Fruit fly (Drosophila melanogaster) whole organism, embryonic: ENCODE measurements around the gene aop.

Experiments used
- Atf6 ChIP-seq: fragments of 200-800 bp; sonication (Bioruptor generic); IDR thresholded peaks from 2 replicates; pipeline ENCODE4 v1.3.6; 2022; ENCODE audit warnings: missing biosample characterization, missing genetic modification characterization
- BEAF-32 ChIP-seq: fragments of 200-800 bp; sonication (Bioruptor generic); optimal IDR thresholded peaks from 3 replicates; lab custom pipeline; 2017; ENCODE audit warnings: missing biosample characterization, missing genetic modification characterization, mild to moderate bottlenecking, moderate library complexity, missing genetic modification reagents
- Bdp1 ChIP-seq: fragments of 200-800 bp; sonication (Bioruptor generic); optimal IDR thresholded peaks from 3 replicates; lab custom pipeline; 2016; ENCODE audit warnings: missing biosample characterization, missing genetic modification characterization
- CG12219 ChIP-seq: fragments of 200-800 bp; sonication (Bioruptor generic); optimal IDR thresholded peaks from 3 replicates; lab custom pipeline; 2018; ENCODE audit warnings: missing biosample characterization, mild to moderate bottlenecking, missing genetic modification characterization
- CG13424 ChIP-seq: fragments of 200-800 bp; sonication (Bioruptor generic); optimal IDR thresholded peaks from 2 replicates; lab custom pipeline; 2019; ENCODE audit warnings: missing biosample characterization, mild to moderate bottlenecking, missing genetic modification characterization, moderate library complexity
- CG14441 ChIP-seq: fragments of 200-800 bp; sonication (Bioruptor generic); IDR thresholded peaks from 2 replicates; pipeline ENCODE4 v1.3.6; 2022; ENCODE audit warnings: missing biosample characterization, missing genetic modification characterization
- CG15601 ChIP-seq: fragments of 200-800 bp; sonication (Bioruptor generic); optimal IDR thresholded peaks from 3 replicates; lab custom pipeline; 2019; ENCODE audit warnings: missing biosample characterization, mild to moderate bottlenecking, missing genetic modification characterization, moderate library complexity
- CG16779 ChIP-seq: fragments of 200-800 bp; sonication (Bioruptor generic); IDR thresholded peaks from 2 replicates; pipeline ENCODE4 v1.3.6; 2022; ENCODE audit warnings: missing biosample characterization, missing genetic modification characterization
- CG1792 ChIP-seq: fragments of 200-800 bp; sonication (Bioruptor generic); optimal IDR thresholded peaks from 2 replicates; lab custom pipeline; 2016; ENCODE audit warnings: missing biosample characterization, missing genetic modification characterization
- CG2889 ChIP-seq: fragments of 200-800 bp; sonication (Bioruptor generic); IDR thresholded peaks from 3 replicates; pipeline ENCODE4 v1.3.6; 2022; ENCODE audit warnings: missing biosample characterization, missing genetic modification characterization
- CG30431 ChIP-seq: fragments of 200-800 bp; sonication (Bioruptor generic); optimal IDR thresholded peaks from 2 replicates; lab custom pipeline; 2017; ENCODE audit warnings: missing biosample characterization, missing genetic modification characterization
- CG32767 ChIP-seq: fragments of 200-800 bp; sonication (Bioruptor generic); IDR thresholded peaks from 2 replicates; pipeline ENCODE4 v1.3.6; 2022; ENCODE audit warnings: missing biosample characterization, missing genetic modification characterization
- CG3281 ChIP-seq: fragments of 200-800 bp; sonication (Bioruptor generic); optimal IDR thresholded peaks from 3 replicates; lab custom pipeline; 2017; ENCODE audit warnings: missing biosample characterization, mild to moderate bottlenecking, missing genetic modification characterization
- CG34422 ChIP-seq: fragments of 200-800 bp; sonication (Bioruptor generic); IDR thresholded peaks from 3 replicates; pipeline ENCODE4 v1.3.6; 2022; ENCODE audit warnings: missing biosample characterization, missing genetic modification characterization
- CG4820 ChIP-seq: fragments of 200-800 bp; sonication (Bioruptor generic); optimal IDR thresholded peaks from 3 replicates; lab custom pipeline; 2016; ENCODE audit warnings: missing biosample characterization, missing genetic modification characterization
- CG6813 ChIP-seq: fragments of 200-800 bp; sonication (Bioruptor generic); optimal IDR thresholded peaks from 2 replicates; lab custom pipeline; 2017; ENCODE audit warnings: missing biosample characterization, missing genetic modification characterization, mild to moderate bottlenecking, moderate library complexity, missing genetic modification reagents
- CG7372 ChIP-seq: fragments of 200-800 bp; sonication (Bioruptor generic); IDR thresholded peaks from 2 replicates; pipeline ENCODE4 v1.3.6; 2022; ENCODE audit warnings: missing biosample characterization, missing genetic modification characterization
- CkIIα-i1 ChIP-seq: fragments of 200-800 bp; sonication (Bioruptor generic); IDR thresholded peaks from 2 replicates; pipeline ENCODE4 v1.3.6; 2022; ENCODE audit warnings: missing biosample characterization, missing genetic modification characterization
- Dip3 ChIP-seq: fragments of 200-800 bp; sonication (Bioruptor generic); optimal IDR thresholded peaks from 3 replicates; lab custom pipeline; 2016; ENCODE audit warnings: missing biosample characterization, missing genetic modification characterization
- Dref ChIP-seq: fragments of 200-800 bp; sonication (Bioruptor generic); IDR thresholded peaks from 2 replicates; pipeline ENCODE4 v1.3.6; 2022; ENCODE audit warnings: missing biosample characterization, missing genetic modification characterization
- E2f2 ChIP-seq: fragments of 200-800 bp; sonication (Bioruptor generic); IDR thresholded peaks from 2 replicates; pipeline ENCODE4 v1.3.6; 2022; ENCODE audit warnings: missing biosample characterization, missing genetic modification characterization
- Gsc ChIP-seq: fragments of 200-800 bp; sonication (Bioruptor generic); IDR thresholded peaks from 2 replicates; pipeline ENCODE4 v1.3.6; 2022; ENCODE audit warnings: missing biosample characterization, missing genetic modification characterization
- H2.0 ChIP-seq: fragments of 200-800 bp; sonication (Bioruptor generic); IDR thresholded peaks from 2 replicates; pipeline ENCODE4 v1.3.6; 2022; ENCODE audit warnings: missing biosample characterization, missing genetic modification characterization
- HHEX ChIP-seq: fragments of 200-800 bp; sonication (Bioruptor generic); optimal IDR thresholded peaks from 3 replicates; lab custom pipeline; 2017; ENCODE audit warnings: missing biosample characterization, mild to moderate bottlenecking, missing genetic modification characterization, missing genetic modification reagents
- HLH3B ChIP-seq: fragments of 200-800 bp; sonication (Bioruptor generic); IDR thresholded peaks from 2 replicates; pipeline ENCODE4 v1.3.6; 2022; ENCODE audit warnings: missing biosample characterization, missing genetic modification characterization
- PHDP ChIP-seq: fragments of 200-800 bp; sonication (Bioruptor generic); optimal IDR thresholded peaks from 3 replicates; lab custom pipeline; 2018; ENCODE audit warnings: missing biosample characterization, mild to moderate bottlenecking, missing genetic modification characterization, moderate library complexity
- Usf ChIP-seq: fragments of 200-800 bp; sonication (Bioruptor generic); optimal IDR thresholded peaks from 2 replicates; lab custom pipeline; 2017; ENCODE audit warnings: missing genotype, missing biosample characterization, missing genetic modification characterization
- Vsx1 ChIP-seq: fragments of 200-800 bp; sonication (Bioruptor generic); optimal IDR thresholded peaks from 2 replicates; lab custom pipeline; 2017; ENCODE audit warnings: missing biosample characterization, mild to moderate bottlenecking, missing genetic modification characterization, missing genetic modification reagents
- ab ChIP-seq: fragments of 200-800 bp; sonication (Bioruptor generic); optimal IDR thresholded peaks from 2 replicates; lab custom pipeline; 2016; ENCODE audit warnings: missing biosample characterization, missing genetic modification characterization
- al ChIP-seq: fragments of 200-800 bp; sonication (Bioruptor generic); IDR thresholded peaks from 2 replicates; pipeline ENCODE4 v1.3.6; 2022; ENCODE audit warnings: missing biosample characterization, missing genetic modification characterization
- bigmax ChIP-seq: fragments of 200-800 bp; sonication (Bioruptor generic); optimal IDR thresholded peaks from 2 replicates; lab custom pipeline; 2018; ENCODE audit warnings: missing biosample characterization, mild to moderate bottlenecking, missing genetic modification characterization
- br ChIP-seq: fragments of >200 bp; optimal IDR thresholded peaks from 2 replicates; lab custom pipeline; 2017
- btn ChIP-seq: fragments of 200-800 bp; sonication (Bioruptor generic); optimal IDR thresholded peaks from 2 replicates; lab custom pipeline; 2016; ENCODE audit warnings: missing biosample characterization, missing genetic modification characterization
- cas ChIP-seq: fragments of 200-800 bp; sonication (Bioruptor generic); IDR thresholded peaks from 2 replicates; pipeline ENCODE4 v1.3.6; 2022; ENCODE audit warnings: missing biosample characterization, missing genetic modification characterization
- danr ChIP-seq: fragments of 200-800 bp; sonication (Bioruptor generic); IDR thresholded peaks from 2 replicates; pipeline ENCODE4 v1.3.6; 2022; ENCODE audit warnings: missing biosample characterization, missing genetic modification characterization
- dm ChIP-seq: fragments of 200-800 bp; sonication (Bioruptor generic); optimal IDR thresholded peaks from 3 replicates; lab custom pipeline; 2016; ENCODE audit warnings: missing biosample characterization, missing genetic modification characterization
- eve ChIP-seq, 2 experiments: fragments of >200 bp; optimal IDR thresholded peaks; 2 replicates each; lab custom pipeline; 2017; ENCODE audit warnings: missing biosample characterization in 2 of 2, missing genetic modification characterization in 2 of 2
- ewg ChIP-seq: fragments of 200-800 bp; sonication (Bioruptor generic); optimal IDR thresholded peaks from 3 replicates; lab custom pipeline; 2017; ENCODE audit warnings: mild to moderate bottlenecking, missing biosample characterization, missing genetic modification reagents, missing genetic modification characterization
- fd102C ChIP-seq: fragments of 200-800 bp; sonication (Bioruptor generic); optimal IDR thresholded peaks from 2 replicates; lab custom pipeline; 2018; ENCODE audit warnings: missing biosample characterization, mild to moderate bottlenecking, missing genetic modification characterization, moderate library complexity
- hbn ChIP-seq: fragments of 200-800 bp; sonication (Bioruptor generic); IDR thresholded peaks from 2 replicates; pipeline ENCODE4 v1.3.6; 2022; ENCODE audit warnings: missing biosample characterization, missing genetic modification characterization; ENCODE audit not compliant: partially characterized antibody
- inv ChIP-seq: fragments of 200-800 bp; sonication (Bioruptor generic); IDR thresholded peaks from 2 replicates; pipeline ENCODE4 v1.3.6; 2022; ENCODE audit warnings: missing biosample characterization, missing genetic modification characterization; ENCODE audit not compliant: partially characterized antibody
- jigr1 ChIP-seq: fragments of 200-800 bp; sonication (Bioruptor generic); IDR thresholded peaks from 3 replicates; pipeline ENCODE4 v1.3.6; 2022; ENCODE audit warnings: missing biosample characterization, missing genetic modification characterization
- org-1 ChIP-seq: fragments of 200-800 bp; sonication (Bioruptor generic); optimal IDR thresholded peaks from 2 replicates; lab custom pipeline; 2017; ENCODE audit warnings: missing biosample characterization, missing genetic modification characterization
- pfk ChIP-seq: fragments of 200-800 bp; sonication (Bioruptor generic); optimal IDR thresholded peaks from 2 replicates; lab custom pipeline; 2018; ENCODE audit warnings: missing biosample characterization, mild to moderate bottlenecking, missing genetic modification characterization, moderate library complexity
- salm ChIP-seq: fragments of 200-800 bp; sonication (Bioruptor generic); optimal IDR thresholded peaks from 2 replicates; lab custom pipeline; 2018; ENCODE audit warnings: missing biosample characterization, mild to moderate bottlenecking, missing genetic modification characterization
- toy ChIP-seq: fragments of 200-800 bp; sonication (Bioruptor generic); IDR thresholded peaks from 2 replicates; pipeline ENCODE4 v1.3.6; 2022; ENCODE audit warnings: missing biosample characterization, missing genetic modification characterization
- twi ChIP-seq: fragments of 200-800 bp; optimal IDR thresholded peaks from 2 replicates; lab custom pipeline; 2019; ENCODE audit warnings: missing biosample characterization, mild to moderate bottlenecking, missing genetic modification characterization, moderate library complexity
- unpg ChIP-seq: fragments of 200-800 bp; sonication (Bioruptor generic); optimal IDR thresholded peaks from 3 replicates; lab custom pipeline; 2018; ENCODE audit warnings: missing biosample characterization, mild to moderate bottlenecking, missing genetic modification characterization, moderate library complexity
- zen ChIP-seq: fragments of 200-800 bp; sonication (Bioruptor generic); optimal IDR thresholded peaks from 3 replicates; lab custom pipeline; 2018; ENCODE audit warnings: missing biosample characterization, mild to moderate bottlenecking, missing genetic modification characterization, moderate library complexity
- zfh1 ChIP-seq: fragments of 200-800 bp; sonication (Bioruptor generic); IDR thresholded peaks from 3 replicates; pipeline ENCODE4 v1.3.6; 2022; ENCODE audit warnings: missing biosample characterization, missing genetic modification characterization

aop gene

DNA sequence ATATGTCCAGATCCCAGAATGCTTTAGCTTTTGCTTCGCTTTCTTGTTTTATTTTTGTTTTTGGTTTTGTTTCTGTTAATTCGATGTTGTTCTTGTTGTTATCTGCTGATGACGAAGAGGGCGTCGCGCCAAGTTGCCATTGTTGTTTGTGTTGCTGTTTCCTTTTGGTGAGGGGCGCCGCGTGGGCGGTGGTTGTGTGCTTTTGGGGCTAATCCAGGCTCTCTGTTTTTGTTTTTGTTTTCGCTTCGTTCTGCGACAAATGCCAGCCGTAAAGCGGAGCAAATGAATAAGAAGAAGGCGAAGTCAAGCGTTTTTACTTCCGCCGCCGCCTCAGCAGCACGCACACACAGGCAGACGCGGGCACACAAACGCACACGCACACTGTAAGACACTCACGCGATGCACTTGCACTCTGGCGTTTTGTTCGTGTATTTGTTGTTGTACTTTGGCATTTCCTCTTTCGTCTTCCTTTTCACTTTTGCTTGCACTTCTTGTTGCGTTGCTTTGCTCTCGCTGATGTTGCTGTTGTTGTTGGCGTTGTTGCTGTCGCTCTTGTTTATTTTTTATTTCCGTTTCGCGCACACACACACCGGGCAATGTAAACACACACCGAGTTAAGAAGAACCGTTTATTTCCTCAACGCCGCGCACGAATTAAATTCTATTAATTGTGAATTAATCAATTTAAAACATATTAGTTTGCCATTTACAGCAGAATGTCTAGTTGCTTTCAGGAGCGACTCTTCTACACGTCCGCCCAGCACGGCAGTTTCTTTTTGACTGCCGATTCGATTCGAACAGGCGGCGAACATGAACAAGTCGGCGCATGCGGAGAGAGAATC is at the start of gene aop (continued):
- TF ChIP-seq Vsx1 (GFP tag; lab: Kevin White, UChicago) (peak; percentile 44), danr (no peak), CG16779 (GFP tag; lab: Robert Waterston, UW) (no peak), dm (GFP tag; lab: Kevin White, UChicago) (no peak), CG34422 (GFP tag; lab: Robert Waterston, UW) (peak; percentile 58; the same call in 1 of the 3 replicates), CG32767 (GFP tag; lab: Robert Waterston, UW) (0 out of 2 replicates have a peak, but pooled peaks have one; percentile 34), CG12219 (GFP tag; lab: Kevin White, UChicago) (no peak), H2.0 (no peak), CG7372 (no peak), HLH3B (GFP tag; lab: Robert Waterston, UW) (no peak), toy (GFP tag; lab: Robert Waterston, UW) (no peak), CG2889 (GFP tag; lab: Robert Waterston, UW) (no peak), bigmax (no peak), unpg (peak; percentile 29), cas (GFP tag; lab: Robert Waterston, UW) (no peak), twi (no peak), BEAF-32 (GFP tag; lab: Kevin White, UChicago) (no peak), CG4820 (no peak), HHEX (no peak), CG3281 (GFP tag; lab: Kevin White, UChicago) (peak; percentile 11), CG30431 (no peak), E2f2 (GFP tag; lab: Robert Waterston, UW) (no peak), jigr1 (GFP tag; lab: Robert Waterston, UW) (no peak), CG13424 (no peak), btn (GFP tag; lab: Kevin White, UChicago) (no peak), inv (GFP tag; lab: Robert Waterston, UW) (no peak), pfk (GFP tag; lab: Kevin White, UChicago) (peak; percentile 45), CG14441 (GFP tag; lab: Robert Waterston, UW) (no peak; the same call in 1 of the 2 replicates), CkIIα-i1 (no peak), al (GFP tag; lab: Robert Waterston, UW) (no peak), ab (no peak), Dref (GFP tag; lab: Robert Waterston, UW) (no peak), br (lab: Kevin White, UChicago) (no peak), eve (GFP tag; optimal IDR thresholded peaks at IDR 0.05; lab: Kevin White, UChicago) (no peak), Gsc (GFP tag; lab: Robert Waterston, UW) (no peak), Bdp1 (peak; percentile 34), fd102C (GFP tag; lab: Kevin White, UChicago) (peak; percentile 77), Usf (no peak), zfh1 (GFP tag; lab: Robert Waterston, UW) (0 out of 3 replicates have a peak, but pooled peaks have one; percentile 48), Atf6 (GFP tag; lab: Robert Waterston, UW) (no peak), org-1 (GFP tag; lab: Kevin White, UChicago) (no peak), CG1792 (GFP tag; lab: Kevin White, UChicago) (no peak), Dip3 (GFP tag; lab: Kevin White, UChicago) (no peak), CG6813 (GFP tag; lab: Kevin White, UChicago) (peak; percentile 11), PHDP (tag; lab: Kevin White, UChicago) (no peak), CG15601 (peak; percentile 25), ewg (GFP tag; lab: Kevin White, UChicago) (peak; percentile 93), zen (tag; lab: Kevin White, UChicago) (peak; percentile 68), salm (tag; lab: Kevin White, UChicago) (no peak), hbn (GFP tag; lab: Robert Waterston, UW) (no peak)
